Fruit fly (Drosophila melanogaster) whole organism: ENCODE data around the gene CG5191.

Experiments
- CG8478 ChIP-seq: fragments of >200 bp; optimal IDR thresholded peaks from 2 replicates; lab custom pipeline; 2018; ENCODE audit warnings: inconsistent platforms
- Dll ChIP-seq: fragments of >200 bp; optimal IDR thresholded peaks from 2 replicates; lab custom pipeline; 2017
- EcR ChIP-seq, 2 experiments: fragments of >200 bp; optimal IDR thresholded peaks; 2 replicates each; lab custom pipeline; 2017; ENCODE audit warnings: missing biosample characterization in 2 of 2, missing genetic modification characterization in 2 of 2, missing genetic modification reagents in 2 of 2
- pan ChIP-seq: fragments of >200 bp; optimal IDR thresholded peaks from 2 replicates; lab custom pipeline; 2017
- psq ChIP-seq: fragments of >200 bp; optimal IDR thresholded peaks from 2 replicates; lab custom pipeline; 2017
- usp ChIP-seq: fragments of >200 bp; optimal IDR thresholded peaks from 2 replicates; lab custom pipeline; 2017; ENCODE audit warnings: missing biosample characterization, missing genetic modification characterization, mixed read lengths

Gene CG5191

dm6 chr3R:20557415-20558105 lies 3.1 kb upstream of the CG5191 start, which contains the start of the genes DPCoAC and CG5180:
DPCoAC (minus strand) TSS chr3R:20557667.
CG5180 (plus strand) TSS chr3R:20557930.
- no peak for TF ChIP-seq psq

dm6 chr3R:20558106-20558489 lies 2.6 kb upstream of the CG5191 start:
- no peak for TF ChIP-seq pan
- TF ChIP-seq CG8478 (lab: Kevin White, UChicago), result no peak
- no peak for TF ChIP-seq usp (GFP tag; lab: Kevin White, UChicago)
- no peak for TF ChIP-seq psq
- no peak for TF ChIP-seq EcR (GFP tag; optimal IDR thresholded peaks at IDR 0.05; lab: Kevin White, UChicago)
- TF ChIP-seq Dll (lab: Kevin White, UChicago), result no peak

DNA sequence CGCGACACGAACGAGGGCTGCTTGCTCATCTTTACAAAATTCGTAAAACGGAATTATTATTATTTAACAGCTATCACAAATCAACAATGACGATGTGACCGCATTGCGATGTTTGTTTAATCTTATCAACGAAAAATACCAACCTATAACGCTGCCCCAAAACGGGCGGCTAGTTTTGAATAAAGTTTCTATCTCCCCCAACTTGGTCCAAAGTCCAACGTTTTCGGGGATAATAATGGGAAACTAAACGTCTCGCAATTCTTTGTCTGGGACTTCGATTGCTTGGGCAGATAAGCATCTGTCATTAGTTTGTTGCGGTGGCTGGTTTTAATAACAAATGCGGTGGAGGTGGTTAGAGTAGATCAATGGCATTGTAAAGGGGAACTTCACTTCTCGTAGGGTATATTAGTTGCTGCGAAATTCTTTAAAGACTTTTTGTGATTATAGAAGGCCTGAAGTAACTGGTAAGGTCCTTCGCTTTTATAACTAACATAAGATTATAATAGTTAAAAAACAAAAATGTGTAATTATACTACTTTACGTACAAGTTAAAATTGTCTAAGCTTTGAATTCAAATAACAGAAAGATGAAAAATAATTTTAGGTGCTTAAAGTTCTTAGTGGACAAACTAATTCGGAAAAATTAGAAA lies 522 bp upstream of the CG5191 start, which contains the start of gene CG15922:
TSS of gene CG15922 (minus strand) at position 262 of the 649 bp plus-strand sequence.
- no peak for TF ChIP-seq pan
- no peak for TF ChIP-seq usp (GFP tag; lab: Kevin White, UChicago)
- TF ChIP-seq Dll (lab: Kevin White, UChicago), result no peak
- no peak for TF ChIP-seq EcR (GFP tag; optimal IDR thresholded peaks at IDR 0.05; lab: Kevin White, UChicago)
- no peak for TF ChIP-seq psq
- no peak for TF ChIP-seq CG8478 (lab: Kevin White, UChicago)

DNA sequence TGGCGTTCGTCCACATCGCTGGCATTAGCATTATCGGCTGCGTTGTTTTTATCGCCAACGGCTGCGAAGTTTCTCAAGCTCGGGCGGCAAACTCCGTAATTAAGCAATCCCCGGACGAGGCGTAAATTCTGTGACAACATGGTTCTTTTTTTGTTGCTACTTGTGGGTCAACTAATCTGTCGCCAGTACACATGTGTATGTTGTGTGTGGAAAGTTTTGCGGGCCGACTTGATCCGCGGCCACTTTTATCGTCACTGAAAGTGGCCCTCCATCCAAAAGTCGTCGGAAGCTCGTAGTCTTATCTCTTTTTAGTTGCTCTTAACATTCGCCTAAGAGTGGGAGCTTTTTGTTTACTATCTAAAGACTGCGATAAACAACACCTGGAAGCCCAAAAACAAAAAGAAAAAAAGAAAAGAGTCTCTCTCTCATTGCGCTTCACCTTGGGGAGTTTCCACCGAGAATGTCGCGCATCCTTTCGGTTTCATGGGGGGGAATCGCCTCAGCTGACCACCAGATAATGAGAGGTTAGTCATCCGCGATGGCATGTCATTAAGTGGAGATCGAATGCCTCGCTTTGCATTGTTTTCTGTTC lies 3.3 kb downstream of the CG5191 start, which contains the start of gene CG10877:
TSS of gene CG10877 (minus strand) at position 238 of the 592 bp plus-strand sequence.
- no peak for TF ChIP-seq Dll (lab: Kevin White, UChicago)

dm6 chr3R:20565546-20565948 lies 4.9 kb downstream of the CG5191 start:
- TF ChIP-seq CG8478 (lab: Kevin White, UChicago), result no peak
- TF ChIP-seq usp (GFP tag; lab: Kevin White, UChicago), result no peak
- TF ChIP-seq psq, result no peak
- no peak for TF ChIP-seq pan
- TF ChIP-seq Dll (lab: Kevin White, UChicago), result peak; percentile 20
- TF ChIP-seq EcR (GFP tag; optimal IDR thresholded peaks at IDR 0.05; lab: Kevin White, UChicago), result no peak

- no peak for TF ChIP-seq psq
- no peak for TF ChIP-seq pan
- TF ChIP-seq usp (GFP tag; lab: Kevin White, UChicago), result no peak
- TF ChIP-seq CG8478 (lab: Kevin White, UChicago), result no peak
- TF ChIP-seq Dll (lab: Kevin White, UChicago), result no peak
- no peak for TF ChIP-seq EcR (GFP tag; optimal IDR thresholded peaks at IDR 0.05; lab: Kevin White, UChicago)
Measured at dm6 chr3R:20567507-20568222, 7.0 kb downstream of the CG5191 start.

DNA sequence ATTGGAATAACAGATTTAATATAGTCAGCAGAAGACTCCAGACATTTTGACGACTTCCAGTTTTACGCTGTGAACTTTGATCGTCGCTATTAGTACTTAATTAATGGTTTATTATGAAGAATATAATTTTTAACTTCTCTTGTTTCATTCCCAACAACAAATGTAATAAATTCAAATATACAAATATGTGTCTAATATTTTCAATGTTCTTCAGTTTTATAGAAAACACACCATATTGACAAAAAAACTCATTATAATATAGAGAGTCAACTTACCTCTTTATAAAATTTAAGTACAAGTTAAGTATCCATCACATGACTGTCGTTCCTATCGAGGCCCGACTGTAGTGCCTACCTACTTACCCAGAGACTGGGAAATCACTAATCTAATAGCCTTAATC lies 12.7 kb downstream of the CG5191 start:
- no peak for TF ChIP-seq usp (GFP tag; lab: Kevin White, UChicago)
- TF ChIP-seq psq, result no peak
- no peak for TF ChIP-seq EcR (GFP tag; optimal IDR thresholded peaks at IDR 0.05; lab: Kevin White, UChicago)
- TF ChIP-seq Dll (lab: Kevin White, UChicago), result no peak
- TF ChIP-seq pan, result no peak
- no peak for TF ChIP-seq CG8478 (lab: Kevin White, UChicago)

dm6 chr3R:20574535-20574980 lies 13.9 kb downstream of the CG5191 start:
- TF ChIP-seq Dll (lab: Kevin White, UChicago), result no peak
- no peak for TF ChIP-seq pan
- no peak for TF ChIP-seq psq
- TF ChIP-seq CG8478 (lab: Kevin White, UChicago), result no peak
- no peak for TF ChIP-seq EcR (GFP tag; optimal IDR thresholded peaks at IDR 0.05; lab: Kevin White, UChicago)
- no peak for TF ChIP-seq usp (GFP tag; lab: Kevin White, UChicago)

dm6 chr3R:20576789-20577188 lies 16.1 kb downstream of the CG5191 start, which contains the start of the genes TFAM and CG5412:
TFAM (minus strand) TSS chr3R:20577010.
CG5412 (plus strand) TSS chr3R:20577053.
- TF ChIP-seq psq (no peak), pan (no peak), EcR (GFP tag; optimal IDR thresholded peaks at IDR 0.05; lab: Kevin White, UChicago) (no peak), Dll (lab: Kevin White, UChicago) (no peak), CG8478 (lab: Kevin White, UChicago) (no peak), usp (GFP tag; lab: Kevin White, UChicago) (no peak)

dm6 chr3R:20579816-20580215 lies 19.2 kb downstream of the CG5191 start, which contains the start of the genes EloB and Srp14:
EloB (minus strand) TSS chr3R:20579850.
Srp14 (plus strand) TSS chr3R:20580115.
- TF ChIP-seq EcR (GFP tag; optimal IDR thresholded peaks at IDR 0.05; lab: Kevin White, UChicago) (no peak), pan (no peak), Dll (lab: Kevin White, UChicago) (no peak), CG8478 (lab: Kevin White, UChicago) (no peak), usp (GFP tag; lab: Kevin White, UChicago) (no peak), psq (no peak)

- TF ChIP-seq usp (GFP tag; lab: Kevin White, UChicago), result no peak
- TF ChIP-seq psq, result no peak
- TF ChIP-seq EcR (GFP tag; optimal IDR thresholded peaks at IDR 0.05; lab: Kevin White, UChicago), result no peak
- TF ChIP-seq pan, result no peak
- TF ChIP-seq CG8478 (lab: Kevin White, UChicago), result no peak
- TF ChIP-seq Dll (lab: Kevin White, UChicago), result no peak
Measured at dm6 chr3R:20581376-20581775, 20.7 kb downstream of the CG5191 start, which contains the start of gene CG34008. CG34008 (minus strand) TSS chr3R:20581522.
